Worm (Caenorhabditis elegans) whole organism, L1 larva: ENCODE data around the gene sax-7.

Experiments used
- aha-1 ChIP-seq: fragments of 150-350 bp; optimal IDR thresholded peaks from 2 replicates; lab custom pipeline; 2014; ENCODE audit warnings: missing biosample characterization, missing genetic modification characterization
- alr-1 ChIP-seq: fragments of 200-800 bp; sonication (Bioruptor generic); optimal IDR thresholded peaks from 2 replicates; lab custom pipeline; 2018; ENCODE audit warnings: borderline replicate concordance, mild to moderate bottlenecking, missing genetic modification characterization, missing compliant biosample characterization
- aly-2 ChIP-seq: fragments of 150-350 bp; optimal IDR thresholded peaks from 2 replicates; lab custom pipeline; 2014; ENCODE audit warnings: missing biosample characterization, missing genetic modification characterization
- blmp-1 ChIP-seq: fragments of 150-350 bp; optimal IDR thresholded peaks from 2 replicates; lab custom pipeline; 2014; ENCODE audit warnings: missing biosample characterization, missing genetic modification characterization
- ceh-63 ChIP-seq: fragments of 200-800 bp; sonication (Bioruptor generic); optimal IDR thresholded peaks from 2 replicates; lab custom pipeline; 2018; ENCODE audit warnings: mild to moderate bottlenecking, missing genetic modification characterization, missing compliant biosample characterization
- ceh-88 ChIP-seq: fragments of 200-800 bp; sonication (Bioruptor generic); IDR thresholded peaks from 2 replicates; pipeline ENCODE4 v1.3.6; 2022; ENCODE audit warnings: missing genetic modification characterization, missing compliant biosample characterization
- ceh-90 ChIP-seq: sonication (generic microtip); optimal IDR thresholded peaks from 2 replicates; lab custom pipeline; 2016; ENCODE audit warnings: missing genetic modification characterization, missing compliant biosample characterization
- dsc-1 ChIP-seq: sonication (generic microtip); optimal IDR thresholded peaks from 2 replicates; lab custom pipeline; 2016; ENCODE audit warnings: mild to moderate bottlenecking, missing genetic modification characterization, missing compliant biosample characterization
- efl-1 ChIP-seq, 4 experiments: fragments of 150-350 bp; optimal IDR thresholded peaks in 3 of 4; peaks in 1 of 4; 1 replicate in 1 of 4; 2 replicates in 3 of 4; lab custom pipeline; 2014; ENCODE audit warnings: missing biosample characterization in 2 of 4, missing genetic modification characterization in 2 of 4, missing genetic modification reagents in 2 of 4
- elt-2 ChIP-seq: sonication (generic microtip); optimal IDR thresholded peaks from 2 replicates; lab custom pipeline; 2016; ENCODE audit warnings: missing genetic modification characterization, mild to moderate bottlenecking, inconsistent platforms, missing compliant biosample characterization, missing genetic modification reagents
- elt-3 ChIP-seq, 6 experiments: fragments of 150-350 bp in 1 of 6; sonication (generic microtip); optimal IDR thresholded peaks; 2 replicates each; lab custom pipeline; 2017 to 2018; ENCODE audit warnings: missing biosample characterization in 6 of 6, missing genetic modification characterization in 6 of 6, inconsistent platforms in 1 of 6
- fkh-10 ChIP-seq: sonication (generic microtip); optimal IDR thresholded peaks from 2 replicates; lab custom pipeline; 2017; ENCODE audit warnings: missing biosample characterization, missing genetic modification reagents, missing genetic modification characterization
- grh-1 ChIP-seq: fragments of 200-800 bp; sonication (Bioruptor generic); IDR thresholded peaks from 2 replicates; pipeline ENCODE4 v1.3.6; 2022; ENCODE audit warnings: missing genetic modification reagents, missing genetic modification characterization, missing compliant biosample characterization
- hlh-17 ChIP-seq: fragments of 200-800 bp; sonication (Bioruptor generic); optimal IDR thresholded peaks from 2 replicates; lab custom pipeline; 2018; ENCODE audit warnings: missing genetic modification characterization, mild to moderate bottlenecking, missing compliant biosample characterization, moderate library complexity, borderline replicate concordance
- hlh-4 ChIP-seq: sonication (generic microtip); optimal IDR thresholded peaks from 2 replicates; lab custom pipeline; 2016; ENCODE audit warnings: mild to moderate bottlenecking, missing genetic modification characterization, missing compliant biosample characterization
- irx-1 ChIP-seq: sonication (generic microtip); optimal IDR thresholded peaks from 2 replicates; lab custom pipeline; 2016; ENCODE audit warnings: missing genetic modification characterization, missing compliant biosample characterization
- isw-1 ChIP-seq: fragments of 200-800 bp; sonication (Bioruptor generic); IDR thresholded peaks from 2 replicates; pipeline ENCODE4 v1.3.6; 2022; ENCODE audit warnings: missing genetic modification characterization, missing compliant biosample characterization
- lin-13 ChIP-seq: fragments of 150-350 bp; optimal IDR thresholded peaks from 2 replicates; lab custom pipeline; 2014; ENCODE audit warnings: missing biosample characterization, missing genetic modification reagents, missing genetic modification characterization
- lin-14 ChIP-seq: fragments of 200-800 bp; sonication (Bioruptor generic); optimal IDR thresholded peaks from 2 replicates; lab custom pipeline; 2018; ENCODE audit warnings: mild to moderate bottlenecking, missing genetic modification characterization, moderate library complexity, missing compliant biosample characterization
- lin-15B ChIP-seq: fragments of 150-350 bp; sonication (generic microtip); optimal IDR thresholded peaks from 3 replicates; lab custom pipeline; 2014; ENCODE audit warnings: missing biosample characterization, missing genetic modification characterization
- lin-35 ChIP-seq, 2 experiments: fragments of 150-350 bp; optimal IDR thresholded peaks; 2 replicates each; lab custom pipeline; 2014; ENCODE audit warnings: missing biosample characterization in 2 of 2, missing genetic modification characterization in 2 of 2, missing genetic modification reagents in 2 of 2
- lir-3 ChIP-seq: sonication (generic microtip); optimal IDR thresholded peaks from 2 replicates; lab custom pipeline; 2016; ENCODE audit warnings: mild to moderate bottlenecking, missing genetic modification characterization, moderate library complexity, missing compliant biosample characterization; ENCODE audit not compliant: poor library complexity
- lsy-2 ChIP-seq, 2 experiments: fragments of 150-350 bp; optimal IDR thresholded peaks; 2 replicates each; lab custom pipeline; 2014; ENCODE audit warnings: missing biosample characterization in 2 of 2, missing genetic modification characterization in 2 of 2
- mdl-1 ChIP-seq, 2 experiments: fragments of 150-350 bp; optimal IDR thresholded peaks; 2 replicates each; lab custom pipeline; 2014 to 2017; ENCODE audit warnings: missing biosample characterization in 2 of 2, missing genetic modification characterization in 2 of 2, inconsistent platforms in 1 of 2
- mep-1 ChIP-seq: fragments of 150-350 bp; optimal IDR thresholded peaks from 2 replicates; lab custom pipeline; 2014; ENCODE audit warnings: missing biosample characterization, missing genetic modification characterization
- nhr-20 ChIP-seq: sonication (generic microtip); optimal IDR thresholded peaks from 2 replicates; lab custom pipeline; 2016; ENCODE audit warnings: mild to moderate bottlenecking, missing genetic modification characterization, missing compliant biosample characterization
- nhr-237 ChIP-seq: fragments of 150-350 bp; optimal IDR thresholded peaks from 2 replicates; lab custom pipeline; 2014; ENCODE audit warnings: missing biosample characterization, missing genetic modification characterization
- nhr-28 ChIP-seq: fragments of 150-350 bp; optimal IDR thresholded peaks from 2 replicates; lab custom pipeline; 2014; ENCODE audit warnings: missing biosample characterization, missing genetic modification characterization
- nhr-71 ChIP-seq: sonication (generic microtip); optimal IDR thresholded peaks from 2 replicates; lab custom pipeline; 2016; ENCODE audit warnings: mild to moderate bottlenecking, missing genetic modification characterization, moderate library complexity, missing compliant biosample characterization
- nhr-76 ChIP-seq: sonication (generic microtip); optimal IDR thresholded peaks from 2 replicates; lab custom pipeline; 2017; ENCODE audit warnings: missing biosample characterization, missing genetic modification characterization
- nhr-84 ChIP-seq: sonication (generic microtip); optimal IDR thresholded peaks from 2 replicates; lab custom pipeline; 2017; ENCODE audit warnings: missing biosample characterization, missing genetic modification characterization
- nhr-85 ChIP-seq: sonication (generic microtip); peaks from one replicate; lab custom pipeline; 2016; ENCODE audit warnings: missing genetic modification characterization, inconsistent platforms, missing compliant biosample characterization
- nhr-90 ChIP-seq: sonication (generic microtip); optimal IDR thresholded peaks from 2 replicates; lab custom pipeline; 2016; ENCODE audit warnings: mild to moderate bottlenecking, missing genetic modification characterization, missing compliant biosample characterization; ENCODE audit not compliant: poor library complexity
- rnt-1 ChIP-seq: sonication (generic microtip); optimal IDR thresholded peaks from 2 replicates; lab custom pipeline; 2016; ENCODE audit warnings: mild to moderate bottlenecking, missing genetic modification characterization, moderate library complexity, missing compliant biosample characterization
- skn-1 ChIP-seq: fragments of 150-350 bp; optimal IDR thresholded peaks from 2 replicates; lab custom pipeline; 2014; ENCODE audit warnings: missing biosample characterization, missing genetic modification characterization
- snpc-4 ChIP-seq: fragments of 150-350 bp; optimal IDR thresholded peaks from 2 replicates; lab custom pipeline; 2014; ENCODE audit warnings: missing biosample characterization, missing genetic modification characterization
- sox-4 ChIP-seq: sonication (generic microtip); optimal IDR thresholded peaks from 2 replicates; lab custom pipeline; 2016; ENCODE audit warnings: missing genetic modification characterization, missing compliant biosample characterization
- sup-37 ChIP-seq: fragments of 200-800 bp; sonication (Bioruptor generic); optimal IDR thresholded peaks from 2 replicates; lab custom pipeline; 2018; ENCODE audit warnings: mild to moderate bottlenecking, missing genetic modification characterization, missing compliant biosample characterization
- swsn-7 ChIP-seq: sonication (generic microtip); optimal IDR thresholded peaks from 2 replicates; lab custom pipeline; 2016; ENCODE audit warnings: missing genetic modification characterization, missing compliant biosample characterization
- tbx-2 ChIP-seq: sonication (generic microtip); optimal IDR thresholded peaks from 2 replicates; lab custom pipeline; 2016; ENCODE audit warnings: missing genetic modification characterization, missing compliant biosample characterization
- unc-130 ChIP-seq: fragments of 150-350 bp; optimal IDR thresholded peaks from 2 replicates; lab custom pipeline; 2017; ENCODE audit warnings: missing biosample characterization, missing genetic modification characterization, inconsistent platforms
- unc-30 ChIP-seq: sonication (generic microtip); optimal IDR thresholded peaks from 2 replicates; lab custom pipeline; 2017; ENCODE audit warnings: missing biosample characterization, missing genetic modification characterization
- vab-15 ChIP-seq: sonication (generic microtip); optimal IDR thresholded peaks from 2 replicates; lab custom pipeline; 2017; ENCODE audit warnings: missing genotype, mild to moderate bottlenecking, missing genetic modification characterization, missing compliant biosample characterization
- xbp-1 ChIP-seq: sonication (generic microtip); optimal IDR thresholded peaks from 2 replicates; lab custom pipeline; 2016; ENCODE audit warnings: missing genetic modification characterization, missing compliant biosample characterization
- ztf-11 ChIP-seq, 2 experiments: sonication (generic microtip); optimal IDR thresholded peaks; 2 replicates each; lab custom pipeline; 2016 to 2017; ENCODE audit warnings: missing genetic modification characterization in 2 of 2, missing biosample characterization in 1 of 2, missing compliant biosample characterization in 1 of 2

Gene sax-7

DNA sequence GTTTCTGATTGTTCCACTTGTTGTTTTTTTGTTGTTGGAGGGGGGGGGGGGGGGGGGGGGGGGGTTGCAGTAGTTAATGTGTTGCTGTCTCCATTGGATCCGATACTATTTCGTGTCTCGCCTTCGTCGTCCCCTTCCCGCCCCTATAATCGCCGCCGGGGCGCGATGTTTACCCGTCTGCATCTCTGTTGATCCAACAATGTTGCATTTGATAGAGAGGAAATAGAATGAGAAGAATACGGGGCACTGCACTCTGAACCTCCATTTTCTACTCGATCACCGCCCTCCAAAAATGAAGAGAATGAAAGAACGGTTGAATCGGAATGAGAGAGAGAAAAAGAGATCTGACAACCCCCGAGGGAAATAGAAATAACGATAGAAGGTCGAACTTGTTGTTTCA, 5.3 kb downstream of the sax-7 start (continued):
- TF ChIP-seq hlh-4 (tag; lab: Kevin White, UChicago): no peak
- no peak for TF ChIP-seq efl-1 (optimal IDR thresholded peaks at IDR 0.05; lab: Kevin White, UChicago)
- peak in 1 of 2 experiments; percentile 89 for TF ChIP-seq efl-1 (GFP tag; optimal IDR thresholded peaks at IDR 0.05 in 1 of 2; lab: Kevin White, UChicago)
- TF ChIP-seq mep-1: peak; percentile 75
- no peak for TF ChIP-seq tbx-2
- TF ChIP-seq nhr-71 (tag; lab: Kevin White, UChicago): peak; percentile 12
- no peak for TF ChIP-seq lin-15B (tag; lab: Kevin White, UChicago)
- no peak for TF ChIP-seq unc-130 (tag; lab: Kevin White, UChicago)
- peak; percentile 57 for TF ChIP-seq nhr-20 (tag; lab: Kevin White, UChicago)
- TF ChIP-seq nhr-76 (tag; lab: Kevin White, UChicago): no peak
- TF ChIP-seq lsy-2 (tag; optimal IDR thresholded peaks at IDR 0.05; lab: Kevin White, UChicago): peak in 1 of 2 experiments; percentile 34
- no peak for TF ChIP-seq ceh-88
- peak in 2 of 6 experiments; percentile 24 to 27 for TF ChIP-seq elt-3 (tag; optimal IDR thresholded peaks at IDR 0.05; lab: Kevin White, UChicago)
- TF ChIP-seq rnt-1 (tag; lab: Kevin White, UChicago): peak; percentile 40
- peak; percentile 90 for TF ChIP-seq nhr-85 (tag; lab: Kevin White, UChicago)
- TF ChIP-seq nhr-28 (tag; lab: Kevin White, UChicago): no peak
- TF ChIP-seq blmp-1: peak; percentile 82
- TF ChIP-seq unc-30 (tag; lab: Kevin White, UChicago): no peak

DNA sequence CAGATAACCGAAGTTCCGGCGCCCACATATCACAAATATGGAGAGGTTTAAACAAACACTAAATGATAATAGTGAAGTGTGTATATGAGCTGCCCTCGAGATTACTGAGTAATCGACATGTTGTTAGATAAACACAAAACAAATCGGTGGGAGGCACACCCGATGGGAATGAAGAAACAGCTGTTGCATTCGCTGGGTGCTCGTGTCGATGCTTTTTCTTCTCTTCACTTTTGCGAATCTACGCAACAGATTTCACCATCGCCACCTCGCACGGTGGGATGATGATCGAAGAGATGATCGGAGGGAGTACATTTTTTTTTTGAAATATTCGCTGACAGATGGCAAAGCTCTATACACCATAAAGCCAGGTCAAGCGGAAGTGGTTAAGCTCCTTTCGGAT, 5.8 kb downstream of the sax-7 start:
- TF ChIP-seq elt-2 (tag; lab: Kevin White, UChicago): no peak
- TF ChIP-seq irx-1 (tag; lab: Kevin White, UChicago): no peak
- TF ChIP-seq ztf-11 (tag; optimal IDR thresholded peaks at IDR 0.05; lab: Kevin White, UChicago): no peak
- peak in 1 of 2 experiments; percentile 24 for TF ChIP-seq mdl-1 (tag; optimal IDR thresholded peaks at IDR 0.05; lab: Kevin White, UChicago)
- no peak for TF ChIP-seq vab-15
- no peak for TF ChIP-seq sox-4 (tag; lab: Kevin White, UChicago)
- no peak for TF ChIP-seq lir-3 (tag; lab: Kevin White, UChicago)
- TF ChIP-seq nhr-90: no peak
- no peak for TF ChIP-seq unc-30 (tag; lab: Kevin White, UChicago)
- TF ChIP-seq aly-2 (tag; lab: Kevin White, UChicago): no peak
- peak; percentile 36 for TF ChIP-seq skn-1
- TF ChIP-seq nhr-84 (tag; lab: Kevin White, UChicago): no peak
- no peak for TF ChIP-seq snpc-4
- TF ChIP-seq sup-37: no peak
- TF ChIP-seq hlh-17 (GFP tag; lab: Kevin White, UChicago): no peak
- TF ChIP-seq isw-1: no peak
- no peak for TF ChIP-seq lin-14 (GFP tag; lab: Kevin White, UChicago)
- no peak for TF ChIP-seq xbp-1 (tag; lab: Kevin White, UChicago)
- TF ChIP-seq alr-1 (tag; lab: Kevin White, UChicago): no peak
- TF ChIP-seq unc-130 (tag; lab: Kevin White, UChicago): peak; percentile 9
- TF ChIP-seq nhr-20 (tag; lab: Kevin White, UChicago): no peak
- TF ChIP-seq lin-13 (GFP tag; lab: Kevin White, UChicago): no peak
- no peak for TF ChIP-seq ceh-63
- TF ChIP-seq rnt-1 (tag; lab: Kevin White, UChicago): peak; percentile 63
- no peak for TF ChIP-seq lin-35 (GFP tag; optimal IDR thresholded peaks at IDR 0.05; lab: Kevin White, UChicago)
- TF ChIP-seq swsn-7 (tag; lab: Kevin White, UChicago): no peak
- TF ChIP-seq aha-1 (tag; lab: Kevin White, UChicago): no peak
- TF ChIP-seq grh-1 (GFP tag; lab: Robert Waterston, UW): no peak
- no peak for TF ChIP-seq ceh-90 (tag; lab: Kevin White, UChicago)
- TF ChIP-seq dsc-1 (tag; lab: Kevin White, UChicago): peak; percentile 9
- TF ChIP-seq nhr-237 (tag; lab: Kevin White, UChicago): no peak
- no peak for TF ChIP-seq blmp-1
- TF ChIP-seq fkh-10: no peak
